Fruit fly (Drosophila melanogaster) whole organism, embryonic: ENCODE data around the gene Ns4.

Experiments
- CG10321 ChIP-seq: fragments of 200-800 bp; sonication (Bioruptor generic); IDR thresholded peaks from 2 replicates; pipeline ENCODE4 v1.3.6; 2022; ENCODE audit warnings: missing biosample characterization, missing genetic modification characterization
- CG10543 ChIP-seq: fragments of 200-800 bp; sonication (Bioruptor generic); optimal IDR thresholded peaks from 3 replicates; lab custom pipeline; 2017; ENCODE audit warnings: missing biosample characterization, mild to moderate bottlenecking, missing genetic modification characterization, moderate library complexity
- CG1647 ChIP-seq: fragments of 200-800 bp; sonication (Bioruptor generic); optimal IDR thresholded peaks from 3 replicates; lab custom pipeline; 2016; ENCODE audit warnings: missing biosample characterization, missing genetic modification characterization
- CG17186 ChIP-seq: fragments of 200-800 bp; sonication (Bioruptor generic); optimal IDR thresholded peaks from 3 replicates; lab custom pipeline; 2017; ENCODE audit warnings: missing biosample characterization, missing genetic modification reagents, missing genetic modification characterization
- CG30431 ChIP-seq: fragments of 200-800 bp; sonication (Bioruptor generic); optimal IDR thresholded peaks from 2 replicates; lab custom pipeline; 2017; ENCODE audit warnings: missing biosample characterization, missing genetic modification characterization
- CG32532 ChIP-seq: fragments of 200-800 bp; sonication (Bioruptor generic); IDR thresholded peaks from 2 replicates; pipeline ENCODE4 v1.3.6; 2022; ENCODE audit warnings: missing biosample characterization, missing genetic modification characterization
- Ptx1 ChIP-seq: fragments of 200-800 bp; sonication (Bioruptor generic); IDR thresholded peaks from 2 replicates; pipeline ENCODE4 v1.3.6; 2022; ENCODE audit warnings: missing biosample characterization, missing genetic modification characterization
- Spps ChIP-seq: fragments of 200-800 bp; sonication (Bioruptor generic); optimal IDR thresholded peaks from 2 replicates; lab custom pipeline; 2018; ENCODE audit warnings: missing biosample characterization, mild to moderate bottlenecking, missing genetic modification characterization
- Xrp1 ChIP-seq: fragments of 200-800 bp; sonication (Bioruptor generic); IDR thresholded peaks from 2 replicates; pipeline ENCODE4 v1.3.6; 2022; ENCODE audit warnings: missing biosample characterization, missing genetic modification characterization

DNA sequence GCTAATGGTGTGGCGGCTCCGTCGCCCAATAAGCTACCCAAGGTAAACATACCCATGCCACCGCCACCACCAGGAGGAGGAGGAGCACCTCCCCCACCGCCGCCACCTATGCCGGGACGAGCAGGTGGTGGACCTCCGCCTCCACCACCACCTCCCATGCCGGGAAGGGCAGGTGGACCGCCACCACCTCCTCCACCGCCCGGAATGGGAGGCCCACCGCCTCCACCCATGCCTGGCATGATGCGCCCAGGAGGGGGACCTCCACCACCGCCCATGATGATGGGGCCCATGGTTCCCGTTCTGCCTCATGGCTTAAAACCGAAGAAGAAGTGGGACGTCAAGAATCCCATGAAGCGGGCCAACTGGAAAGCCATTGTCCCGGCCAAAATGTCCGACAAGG lies 12.4 kb downstream of the Ns4 start:
- TF ChIP-seq Ptx1 (no peak), CG10543 (GFP tag; lab: Kevin White, UChicago) (no peak), Spps (tag; lab: Kevin White, UChicago) (no peak), CG32532 (no peak), CG10321 (GFP tag; lab: Robert Waterston, UW) (no peak), CG17186 (GFP tag; lab: Kevin White, UChicago) (no peak), CG30431 (GFP tag; lab: Kevin White, UChicago) (no peak), Xrp1 (GFP tag; lab: Robert Waterston, UW) (no peak), CG1647 (GFP tag; lab: Kevin White, UChicago) (no peak)
